Fruit fly (Drosophila melanogaster) whole organism, embryonic: ENCODE results near the gene CycB3.

Experiments
- Abd-B ChIP-seq: fragments of 200-800 bp; sonication (Bioruptor generic); optimal IDR thresholded peaks from 2 replicates; lab custom pipeline; 2018; ENCODE audit warnings: missing biosample characterization, mild to moderate bottlenecking, missing genetic modification characterization, moderate library complexity
- Asciz ChIP-seq: fragments of 200-800 bp; sonication (Bioruptor generic); optimal IDR thresholded peaks from 2 replicates; lab custom pipeline; 2017; ENCODE audit warnings: missing biosample characterization, mild to moderate bottlenecking, missing genetic modification characterization, missing genetic modification reagents
- Atf-2 ChIP-seq: fragments of 200-800 bp; sonication (Bioruptor generic); optimal IDR thresholded peaks from 2 replicates; lab custom pipeline; 2016; ENCODE audit warnings: missing biosample characterization, missing genetic modification characterization
- Bgb ChIP-seq: fragments of 200-800 bp; sonication (Bioruptor generic); IDR thresholded peaks from 2 replicates; pipeline ENCODE4 v1.3.6; 2022; ENCODE audit warnings: missing biosample characterization, missing genetic modification characterization; ENCODE audit not compliant: partially characterized antibody
- CG10209 ChIP-seq: fragments of 200-800 bp; sonication (Bioruptor generic); optimal IDR thresholded peaks from 3 replicates; lab custom pipeline; 2017; ENCODE audit warnings: missing biosample characterization, mild to moderate bottlenecking, missing genetic modification characterization, missing genetic modification reagents
- CG10979 ChIP-seq: fragments of 200-800 bp; sonication (Bioruptor generic); optimal IDR thresholded peaks from 2 replicates; lab custom pipeline; 2018; ENCODE audit warnings: missing biosample characterization, mild to moderate bottlenecking, missing genetic modification characterization, moderate library complexity
- CG11723 ChIP-seq: fragments of 200-800 bp; sonication (Bioruptor generic); optimal IDR thresholded peaks from 2 replicates; lab custom pipeline; 2017; ENCODE audit warnings: missing biosample characterization, mild to moderate bottlenecking, missing genetic modification characterization
- CG12391 ChIP-seq: fragments of 200-800 bp; sonication (Bioruptor generic); optimal IDR thresholded peaks from 3 replicates; lab custom pipeline; 2018; ENCODE audit warnings: missing biosample characterization, mild to moderate bottlenecking, missing genetic modification characterization, moderate library complexity
- CG12659 ChIP-seq: fragments of 200-800 bp; sonication (Bioruptor generic); optimal IDR thresholded peaks from 3 replicates; lab custom pipeline; 2017; ENCODE audit warnings: mild to moderate bottlenecking, missing biosample characterization, missing genetic modification reagents, missing genetic modification characterization
- CG14710 ChIP-seq: fragments of 200-800 bp; sonication (Bioruptor generic); optimal IDR thresholded peaks from 3 replicates; lab custom pipeline; 2019; ENCODE audit warnings: missing biosample characterization, mild to moderate bottlenecking, missing genetic modification characterization, moderate library complexity
- CG18599 ChIP-seq: fragments of 200-800 bp; sonication (Bioruptor generic); optimal IDR thresholded peaks from 3 replicates; lab custom pipeline; 2017; ENCODE audit warnings: missing biosample characterization, missing genetic modification characterization, mild to moderate bottlenecking, moderate library complexity, missing genetic modification reagents
- CG2875 ChIP-seq: fragments of 200-800 bp; sonication (Bioruptor generic); optimal IDR thresholded peaks from 2 replicates; lab custom pipeline; 2017; ENCODE audit warnings: missing biosample characterization, mild to moderate bottlenecking, missing genetic modification characterization, missing genetic modification reagents
- CG31388 ChIP-seq: fragments of 200-800 bp; sonication (Bioruptor generic); optimal IDR thresholded peaks from 2 replicates; lab custom pipeline; 2016; ENCODE audit warnings: missing biosample characterization, missing genetic modification characterization
- CG3407 ChIP-seq: fragments of 200-800 bp; sonication (Bioruptor generic); optimal IDR thresholded peaks from 2 replicates; lab custom pipeline; 2018; ENCODE audit warnings: missing biosample characterization, mild to moderate bottlenecking, missing genetic modification characterization
- CG3838 ChIP-seq: fragments of 200-800 bp; sonication (Bioruptor generic); optimal IDR thresholded peaks from 3 replicates; lab custom pipeline; 2016; ENCODE audit warnings: missing biosample characterization, missing genetic modification characterization
- CG3847 ChIP-seq: fragments of 200-800 bp; sonication (Bioruptor generic); IDR thresholded peaks from 2 replicates; pipeline ENCODE4 v1.3.6; 2022; ENCODE audit warnings: missing biosample characterization, missing genetic modification characterization
- CG7987 ChIP-seq: fragments of 200-800 bp; sonication (Bioruptor generic); optimal IDR thresholded peaks from 2 replicates; lab custom pipeline; 2018; ENCODE audit warnings: missing biosample characterization, mild to moderate bottlenecking, missing genetic modification characterization, moderate library complexity
- CG8924 ChIP-seq: fragments of 200-800 bp; optimal IDR thresholded peaks from 3 replicates; lab custom pipeline; 2019; ENCODE audit warnings: missing biosample characterization, mild to moderate bottlenecking, missing genetic modification characterization, moderate library complexity
- CG8944 ChIP-seq: fragments of 200-800 bp; sonication (Bioruptor generic); optimal IDR thresholded peaks from 3 replicates; lab custom pipeline; 2016; ENCODE audit warnings: missing biosample characterization, missing genetic modification characterization
- CG9727 ChIP-seq: fragments of 200-800 bp; sonication (Bioruptor generic); optimal IDR thresholded peaks from 3 replicates; lab custom pipeline; 2017; ENCODE audit warnings: missing biosample characterization, mild to moderate bottlenecking, missing genetic modification characterization
- CG9876 ChIP-seq: fragments of 200-800 bp; sonication (Bioruptor generic); optimal IDR thresholded peaks from 2 replicates; lab custom pipeline; 2016; ENCODE audit warnings: missing biosample characterization, missing genetic modification characterization
- Dref ChIP-seq: fragments of 200-800 bp; sonication (Bioruptor generic); IDR thresholded peaks from 2 replicates; pipeline ENCODE4 v1.3.6; 2022; ENCODE audit warnings: missing biosample characterization, missing genetic modification characterization
- HLHmδ ChIP-seq: fragments of 200-800 bp; sonication (Bioruptor generic); optimal IDR thresholded peaks from 2 replicates; lab custom pipeline; 2018; ENCODE audit warnings: missing biosample characterization, mild to moderate bottlenecking, missing genetic modification characterization, moderate library complexity
- Jarid2 ChIP-seq: fragments of 200-800 bp; sonication (Bioruptor generic); optimal IDR thresholded peaks from 3 replicates; lab custom pipeline; 2017; ENCODE audit warnings: mild to moderate bottlenecking, missing biosample characterization, missing genetic modification reagents, missing genetic modification characterization
- Kr ChIP-seq: fragments of 200-800 bp; sonication (Bioruptor generic); optimal IDR thresholded peaks from 2 replicates; lab custom pipeline; 2017; ENCODE audit warnings: missing biosample characterization, mild to moderate bottlenecking, missing genetic modification characterization
- Lhr ChIP-seq: fragments of 200-800 bp; sonication (Bioruptor generic); optimal IDR thresholded peaks from 3 replicates; lab custom pipeline; 2017; ENCODE audit warnings: mild to moderate bottlenecking, missing biosample characterization, missing genetic modification reagents, missing genetic modification characterization
- NC2β ChIP-seq: fragments of 200-800 bp; sonication (Bioruptor generic); optimal IDR thresholded peaks from 2 replicates; lab custom pipeline; 2016; ENCODE audit warnings: missing biosample characterization, missing genetic modification characterization
- Oaz ChIP-seq: fragments of 200-800 bp; sonication (Bioruptor generic); IDR thresholded peaks from 2 replicates; pipeline ENCODE4 v1.3.6; 2022; ENCODE audit warnings: missing biosample characterization, missing genetic modification characterization
- Sin3A ChIP-seq: fragments of >200 bp; optimal IDR thresholded peaks from 2 replicates; lab custom pipeline; 2018
- Sox102F ChIP-seq: fragments of 200-800 bp; sonication (Bioruptor generic); optimal IDR thresholded peaks from 2 replicates; lab custom pipeline; 2018; ENCODE audit warnings: missing biosample characterization, mild to moderate bottlenecking, missing genetic modification characterization, moderate library complexity
- Taf1 ChIP-seq: fragments of 200-800 bp; sonication (Bioruptor generic); IDR thresholded peaks from 2 replicates; pipeline ENCODE4 v1.3.6; 2022; ENCODE audit warnings: missing biosample characterization, missing genetic modification characterization
- ato ChIP-seq: fragments of 200-800 bp; sonication (Bioruptor generic); IDR thresholded peaks from 2 replicates; pipeline ENCODE4 v1.3.6; 2022; ENCODE audit warnings: missing biosample characterization, missing genetic modification characterization; ENCODE audit not compliant: partially characterized antibody
- br ChIP-seq: fragments of >200 bp; optimal IDR thresholded peaks from 2 replicates; lab custom pipeline; 2017
- disco-r ChIP-seq: fragments of 200-800 bp; sonication (Bioruptor generic); optimal IDR thresholded peaks from 2 replicates; lab custom pipeline; 2016; ENCODE audit warnings: missing biosample characterization, missing genetic modification characterization
- ems ChIP-seq: fragments of 200-800 bp; sonication (Bioruptor generic); optimal IDR thresholded peaks from 3 replicates; lab custom pipeline; 2016; ENCODE audit warnings: missing biosample characterization, missing genetic modification characterization
- esg ChIP-seq: fragments of 200-800 bp; sonication (Bioruptor generic); conservative IDR thresholded peaks from 2 replicates; pipeline ENCODE4 v1.3.6; 2022; ENCODE audit warnings: missing biosample characterization, missing genetic modification characterization
- eve ChIP-seq, 2 experiments: fragments of >200 bp; optimal IDR thresholded peaks; 2 replicates each; lab custom pipeline; 2017; ENCODE audit warnings: missing biosample characterization in 2 of 2, missing genetic modification characterization in 2 of 2
- fd64A ChIP-seq: fragments of 200-800 bp; sonication (Bioruptor generic); optimal IDR thresholded peaks from 3 replicates; lab custom pipeline; 2018; ENCODE audit warnings: missing biosample characterization, mild to moderate bottlenecking, missing genetic modification characterization
- gfzf ChIP-seq: fragments of 200-800 bp; sonication (Bioruptor generic); optimal IDR thresholded peaks from 2 replicates; lab custom pipeline; 2016; ENCODE audit warnings: missing biosample characterization, mild to moderate bottlenecking, missing genetic modification characterization, moderate library complexity
- kah ChIP-seq: fragments of 200-800 bp; sonication (Bioruptor generic); optimal IDR thresholded peaks from 2 replicates; lab custom pipeline; 2018; ENCODE audit warnings: missing biosample characterization, mild to moderate bottlenecking, missing genetic modification characterization
- lmd ChIP-seq: fragments of 200-800 bp; sonication (Bioruptor generic); IDR thresholded peaks from 2 replicates; pipeline ENCODE4 v1.3.6; 2022; ENCODE audit warnings: missing biosample characterization, missing genetic modification characterization
- p53 ChIP-seq: fragments of 200-800 bp; sonication (Bioruptor generic); optimal IDR thresholded peaks from 2 replicates; lab custom pipeline; 2016; ENCODE audit warnings: missing biosample characterization, missing genetic modification characterization
- row ChIP-seq: fragments of 200-800 bp; sonication (Bioruptor generic); IDR thresholded peaks from 3 replicates; pipeline ENCODE4 v1.3.6; 2022; ENCODE audit warnings: missing biosample characterization, missing genetic modification characterization
- schlank ChIP-seq: fragments of 200-800 bp; sonication (Bioruptor generic); optimal IDR thresholded peaks from 2 replicates; lab custom pipeline; 2018; ENCODE audit warnings: missing biosample characterization, mild to moderate bottlenecking, missing genetic modification characterization
- slp2 ChIP-seq: fragments of 200-800 bp; sonication (Bioruptor generic); optimal IDR thresholded peaks from 2 replicates; lab custom pipeline; 2016; ENCODE audit warnings: missing biosample characterization, missing genetic modification characterization
- stwl ChIP-seq: fragments of 200-800 bp; sonication (Bioruptor generic); optimal IDR thresholded peaks from 3 replicates; lab custom pipeline; 2018; ENCODE audit warnings: missing biosample characterization, mild to moderate bottlenecking, missing genetic modification characterization, moderate library complexity
- tap ChIP-seq: fragments of 200-800 bp; optimal IDR thresholded peaks from 3 replicates; lab custom pipeline; 2019; ENCODE audit warnings: missing biosample characterization, mild to moderate bottlenecking, missing genetic modification characterization, moderate library complexity
- wdn ChIP-seq: fragments of 200-800 bp; sonication (Bioruptor generic); IDR thresholded peaks from 2 replicates; pipeline ENCODE4 v1.3.6; 2022; ENCODE audit warnings: missing biosample characterization, missing genetic modification characterization
- zf30C ChIP-seq: fragments of 200-800 bp; sonication (Bioruptor generic); optimal IDR thresholded peaks from 3 replicates; lab custom pipeline; 2018; ENCODE audit warnings: missing biosample characterization, mild to moderate bottlenecking, missing genetic modification characterization

CycB3 gene

dm6 chr3R:24875939-24876842 is 5.6 kb upstream of the CycB3 start, which contains the start of gene CG3744 (continued):
- peak; percentile 52 for TF ChIP-seq Dref (GFP tag; lab: Robert Waterston, UW)
- peak; percentile 78 for TF ChIP-seq CG3407 (GFP tag; lab: Kevin White, UChicago)
- TF ChIP-seq Oaz (GFP tag; lab: Robert Waterston, UW) = peak; percentile 77; the same call in 1 of the 2 replicates
- peak; percentile 93 for TF ChIP-seq CG18599 (GFP tag; lab: Kevin White, UChicago)
- peak; percentile 88 for TF ChIP-seq CG9727 (GFP tag; lab: Kevin White, UChicago)
- no peak for TF ChIP-seq CG14710 (tag; lab: Kevin White, UChicago)
- peak; percentile 96 for TF ChIP-seq CG3847 (GFP tag; lab: Robert Waterston, UW)
- TF ChIP-seq Kr (GFP tag; lab: Kevin White, UChicago) = no peak
- TF ChIP-seq wdn = peak; percentile 94
- TF ChIP-seq CG8944 = peak; percentile 69
- TF ChIP-seq CG7987 (GFP tag; lab: Kevin White, UChicago) = peak; percentile 52
- TF ChIP-seq CG31388 = peak; percentile 28
- peak; percentile 84 for TF ChIP-seq CG10979 (tag; lab: Kevin White, UChicago)
- TF ChIP-seq Sin3A (lab: Kevin White, UChicago) = peak; percentile 73
- TF ChIP-seq CG12391 = peak; percentile 96
- peak; percentile 87 for TF ChIP-seq esg
- peak; percentile 21 for TF ChIP-seq zf30C (GFP tag; lab: Kevin White, UChicago)
- no peak for TF ChIP-seq eve (GFP tag; optimal IDR thresholded peaks at IDR 0.05; lab: Kevin White, UChicago)
- peak; percentile 91 for TF ChIP-seq CG10209 (GFP tag; lab: Kevin White, UChicago)
- peak; percentile 85 for TF ChIP-seq ems (GFP tag; lab: Kevin White, UChicago)
- no peak for TF ChIP-seq p53 (GFP tag; lab: Kevin White, UChicago)
- no peak for TF ChIP-seq HLHmδ (GFP tag; lab: Kevin White, UChicago)
- TF ChIP-seq NC2β (GFP tag; lab: Kevin White, UChicago) = peak; percentile 35
- TF ChIP-seq disco-r (GFP tag; lab: Kevin White, UChicago) = no peak
- TF ChIP-seq CG9876 (GFP tag; lab: Kevin White, UChicago) = peak; percentile 41
- peak; percentile 85 for TF ChIP-seq Abd-B (GFP tag; lab: Kevin White, UChicago)
- no peak for TF ChIP-seq fd64A (GFP tag; lab: Kevin White, UChicago)
- peak; percentile 79 for TF ChIP-seq gfzf (GFP tag; lab: Kevin White, UChicago)
- peak; percentile 68 for TF ChIP-seq CG3838
- TF ChIP-seq kah = no peak
- TF ChIP-seq Sox102F = peak; percentile 90
- peak; percentile 87 for TF ChIP-seq Taf1 (GFP tag; lab: Robert Waterston, UW)
- TF ChIP-seq slp2 (GFP tag; lab: Kevin White, UChicago) = peak; percentile 33
- peak; percentile 77 for TF ChIP-seq ato (GFP tag; lab: Robert Waterston, UW)
- TF ChIP-seq tap (tag; lab: Kevin White, UChicago) = peak; percentile 85
- peak; percentile 98 for TF ChIP-seq row (GFP tag; lab: Robert Waterston, UW)
- TF ChIP-seq Atf-2 (GFP tag; lab: Kevin White, UChicago) = peak; percentile 42
- TF ChIP-seq br = no peak
- peak; percentile 74 for TF ChIP-seq CG2875
- TF ChIP-seq Jarid2 (GFP tag; lab: Kevin White, UChicago) = peak; percentile 55
- peak; percentile 92 for TF ChIP-seq Lhr (GFP tag; lab: Kevin White, UChicago)
- peak; percentile 90 for TF ChIP-seq CG8924 (tag; lab: Kevin White, UChicago)
- no peak for TF ChIP-seq Asciz (GFP tag; lab: Kevin White, UChicago)
- peak; percentile 93 for TF ChIP-seq lmd
- TF ChIP-seq Bgb (GFP tag; lab: Robert Waterston, UW) = peak; percentile 95
- TF ChIP-seq CG12659 (GFP tag; lab: Kevin White, UChicago) = peak; percentile 93
- TF ChIP-seq stwl (tag; lab: Kevin White, UChicago) = peak; percentile 29
- TF ChIP-seq schlank (tag; lab: Kevin White, UChicago) = peak; percentile 67
- peak; percentile 77 for TF ChIP-seq CG11723
